Fruit fly (Drosophila melanogaster) whole organism, wandering third instar larva: Measurements from ENCODE around the gene Rox8.

Source experiments
- Abd-B ChIP-seq: fragments of >200 bp; optimal IDR thresholded peaks from 2 replicates; lab custom pipeline; 2017; ENCODE audit warnings: missing biosample characterization, missing genetic modification characterization
- CG32264 ChIP-seq: fragments of 200-800 bp; sonication (Bioruptor generic); optimal IDR thresholded peaks from 2 replicates; lab custom pipeline; 2016; ENCODE audit warnings: missing biosample characterization, missing genetic modification characterization
- CG9705 ChIP-seq: fragments of 200-800 bp; sonication (Bioruptor generic); optimal IDR thresholded peaks from 2 replicates; lab custom pipeline; 2018; ENCODE audit warnings: missing biosample characterization, mild to moderate bottlenecking, missing genetic modification characterization
- CrebA ChIP-seq: fragments of 200-800 bp; sonication (Bioruptor generic); optimal IDR thresholded peaks from 2 replicates; lab custom pipeline; 2016; ENCODE audit warnings: missing biosample characterization, mild to moderate bottlenecking, missing genetic modification characterization, borderline replicate concordance
- Dfd ChIP-seq: fragments of >200 bp; optimal IDR thresholded peaks from 2 replicates; lab custom pipeline; 2017; ENCODE audit warnings: missing biosample characterization, missing genetic modification characterization
- Dif ChIP-seq: fragments of 200-275, 200-300 bp; sonication (Bioruptor generic); optimal IDR thresholded peaks from 2 replicates; lab custom pipeline; 2018; ENCODE audit warnings: missing biosample characterization, missing genetic modification characterization; ENCODE audit not compliant: partially characterized antibody
- GATAd ChIP-seq: sonication (Bioruptor generic); optimal IDR thresholded peaks from 2 replicates; lab custom pipeline; 2016; ENCODE audit warnings: missing biosample characterization, missing genetic modification characterization
- HLH106 ChIP-seq: fragments of 200-800 bp; optimal IDR thresholded peaks from 3 replicates; lab custom pipeline; 2019; ENCODE audit warnings: missing biosample characterization, mild to moderate bottlenecking, missing genetic modification characterization, moderate library complexity
- Hnf4 ChIP-seq: fragments of 200-800 bp; sonication (Bioruptor generic); optimal IDR thresholded peaks from 2 replicates; lab custom pipeline; 2016; ENCODE audit warnings: missing biosample characterization, mild to moderate bottlenecking, missing genetic modification characterization
- Jra ChIP-seq: sonication (Bioruptor generic); optimal IDR thresholded peaks from 2 replicates; lab custom pipeline; 2016; ENCODE audit warnings: missing biosample characterization, missing genetic modification characterization
- Mio ChIP-seq: sonication (Bioruptor generic); optimal IDR thresholded peaks from 2 replicates; lab custom pipeline; 2016; ENCODE audit warnings: missing biosample characterization, missing genetic modification characterization
- Myc ChIP-seq: fragments of >200 bp; optimal IDR thresholded peaks from 2 replicates; lab custom pipeline; 2017
- N ChIP-seq: fragments of >200 bp; optimal IDR thresholded peaks from 2 replicates; lab custom pipeline; 2018; ENCODE audit warnings: missing biosample characterization, missing external identifiers, missing genetic modification characterization
- OdsH ChIP-seq: fragments of 200-800 bp; sonication (Bioruptor generic); optimal IDR thresholded peaks from 2 replicates; lab custom pipeline; 2016; ENCODE audit warnings: missing biosample characterization, mild to moderate bottlenecking, missing genetic modification characterization
- Rel ChIP-seq, 2 experiments: fragments of 200-800 bp; sonication (Bioruptor generic) in 1 of 2; optimal IDR thresholded peaks; 2 replicates in 1 of 2; 3 replicates in 1 of 2; lab custom pipeline; 2016 to 2019; ENCODE audit warnings: mild to moderate bottlenecking in 2 of 2, missing biosample characterization in 2 of 2, missing genetic modification characterization in 2 of 2, moderate library complexity in 1 of 2
- Sp1 ChIP-seq: fragments of 200-800 bp; sonication (Bioruptor generic); optimal IDR thresholded peaks from 3 replicates; lab custom pipeline; 2019; ENCODE audit warnings: missing biosample characterization, mild to moderate bottlenecking, missing genetic modification characterization, moderate library complexity
- Vsx2 ChIP-seq: fragments of 200-300, 225-300 bp; sonication (Bioruptor generic); optimal IDR thresholded peaks from 2 replicates; lab custom pipeline; 2018; ENCODE audit warnings: missing biosample characterization, missing genetic modification characterization; ENCODE audit not compliant: partially characterized antibody
- br ChIP-seq: fragments of 200-800 bp; sonication (Bioruptor generic); optimal IDR thresholded peaks from 2 replicates; lab custom pipeline; 2016; ENCODE audit warnings: missing biosample characterization, missing genetic modification characterization
- dl ChIP-seq, 2 experiments: fragments of 175-275, 200-275 bp in 1 of 2; fragments of 200-275 bp in 1 of 2; sonication (Bioruptor generic); optimal IDR thresholded peaks; lab custom pipeline; 2018; ENCODE audit warnings: mild to moderate bottlenecking in 2 of 2, missing biosample characterization in 2 of 2, missing genetic modification characterization in 2 of 2, moderate library complexity in 2 of 2; ENCODE audit not compliant: partially characterized antibody in 2 of 2, insufficient read depth in 1 of 2
- dmrt93B ChIP-seq: fragments of 200-800 bp; sonication (Bioruptor generic); optimal IDR thresholded peaks from 2 replicates; lab custom pipeline; 2018; ENCODE audit warnings: missing biosample characterization, mild to moderate bottlenecking, missing genetic modification characterization
- dsf ChIP-seq: sonication (Bioruptor generic); optimal IDR thresholded peaks from 2 replicates; lab custom pipeline; 2016; ENCODE audit warnings: missing biosample characterization, missing genetic modification characterization, borderline replicate concordance
- ey ChIP-seq: fragments of 200-800 bp; sonication (Bioruptor generic); optimal IDR thresholded peaks from 2 replicates; lab custom pipeline; 2016; ENCODE audit warnings: missing biosample characterization, missing genetic modification characterization
- foxo ChIP-seq, 2 experiments: fragments of 200-800 bp; sonication (Bioruptor generic); optimal IDR thresholded peaks; 2 replicates in 1 of 2; 3 replicates in 1 of 2; lab custom pipeline; 2016 to 2017; ENCODE audit warnings: missing biosample characterization in 2 of 2, missing genetic modification characterization in 2 of 2
- fru ChIP-seq: fragments of 200-800 bp; sonication (Bioruptor generic); optimal IDR thresholded peaks from 3 replicates; lab custom pipeline; 2016; ENCODE audit warnings: missing biosample characterization, mild to moderate bottlenecking, missing genetic modification characterization
- h ChIP-seq: fragments of 200-800 bp; sonication (Bioruptor generic); optimal IDR thresholded peaks from 3 replicates; lab custom pipeline; 2016; ENCODE audit warnings: missing biosample characterization, mild to moderate bottlenecking, missing genetic modification characterization
- jim ChIP-seq: fragments of 175-275, 200-325 bp; sonication (Bioruptor generic); optimal IDR thresholded peaks from 2 replicates; lab custom pipeline; 2016; ENCODE audit warnings: missing biosample characterization, mild to moderate bottlenecking, missing genetic modification characterization
- pan ChIP-seq: fragments of >200 bp; optimal IDR thresholded peaks from 2 replicates; lab custom pipeline; 2017
- psq ChIP-seq: fragments of 200-800 bp; sonication (Bioruptor generic); optimal IDR thresholded peaks from 3 replicates; lab custom pipeline; 2017; ENCODE audit warnings: missing biosample characterization, mild to moderate bottlenecking, missing genetic modification characterization, moderate library complexity
- rgr ChIP-seq: fragments of 200-800 bp; sonication (Bioruptor generic); optimal IDR thresholded peaks from 3 replicates; lab custom pipeline; 2016; ENCODE audit warnings: missing biosample characterization, mild to moderate bottlenecking, missing genetic modification characterization
- sv ChIP-seq: fragments of 200-800 bp; sonication (Bioruptor generic); optimal IDR thresholded peaks from 3 replicates; lab custom pipeline; 2016; ENCODE audit warnings: missing biosample characterization, missing genetic modification characterization
- tai ChIP-seq: sonication (Bioruptor generic); optimal IDR thresholded peaks from 2 replicates; lab custom pipeline; 2016; ENCODE audit warnings: missing biosample characterization, missing genetic modification characterization
- woc ChIP-seq: sonication (Bioruptor generic); optimal IDR thresholded peaks from 2 replicates; lab custom pipeline; 2016; ENCODE audit warnings: missing biosample characterization, mild to moderate bottlenecking, missing genetic modification characterization

The Rox8 gene

DNA sequence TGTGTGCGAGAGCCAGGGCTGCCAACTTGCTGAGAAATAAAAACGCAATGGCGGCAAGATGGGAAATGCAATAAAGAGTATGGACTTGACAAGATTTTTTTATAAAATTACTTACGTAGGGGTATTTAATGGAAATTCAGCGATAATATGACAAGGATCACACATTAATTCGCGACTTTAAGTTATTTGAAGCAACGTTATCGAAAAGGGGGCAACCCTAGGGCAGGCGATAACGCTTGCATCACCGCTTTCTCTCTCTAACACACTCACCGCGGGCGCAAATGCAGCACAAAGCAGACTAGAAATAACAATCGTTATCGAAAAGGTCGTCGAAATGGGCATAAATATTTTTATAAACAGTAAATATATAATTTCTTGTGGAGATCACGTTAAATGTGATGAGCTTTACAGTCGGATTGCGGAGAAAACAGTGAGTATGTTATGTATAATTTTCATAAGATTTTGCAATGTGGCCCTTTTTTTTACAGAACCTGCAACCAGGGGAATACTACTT lies at the start of gene Rox8:
Gene Rox8 (minus strand): TSS at position 268 of the 514 bp plus-strand sequence.
- TF ChIP-seq HLH106 (tag; lab: Kevin White, UChicago): peak; percentile 55
- TF ChIP-seq foxo (GFP tag; optimal IDR thresholded peaks at IDR 0.05; lab: Kevin White, UChicago): peak in 1 of 2 experiments; percentile 55
- peak; percentile 55 for TF ChIP-seq br
- TF ChIP-seq CG9705 (GFP tag; lab: Kevin White, UChicago): peak; percentile 17
- peak; percentile 52 for TF ChIP-seq woc (GFP tag; lab: Kevin White, UChicago)
- peak; percentile 13 for TF ChIP-seq rgr (GFP tag; lab: Kevin White, UChicago)
- TF ChIP-seq sv: no peak
- no peak for TF ChIP-seq dl (GFP tag; optimal IDR thresholded peaks at IDR 0.05; lab: Kevin White, UChicago; ENCODE audit: insufficient read depth in 1 of 2, partially characterized antibody in 2 of 2)
- no peak for TF ChIP-seq Mio (GFP tag; lab: Kevin White, UChicago)
- TF ChIP-seq fru: peak; percentile 71
- TF ChIP-seq psq (GFP tag; lab: Kevin White, UChicago): peak; percentile 96
- peak; percentile 23 for TF ChIP-seq OdsH
- TF ChIP-seq h (GFP tag; lab: Kevin White, UChicago): peak; percentile 55
- TF ChIP-seq tai (GFP tag; lab: Kevin White, UChicago): no peak
- peak; percentile 63 for TF ChIP-seq Sp1 (GFP tag; lab: Kevin White, UChicago)
- TF ChIP-seq dsf (GFP tag; lab: Kevin White, UChicago): peak; percentile 21
- TF ChIP-seq ey (GFP tag; lab: Kevin White, UChicago): peak; percentile 30
- no peak for TF ChIP-seq Rel (GFP tag; optimal IDR thresholded peaks at IDR 0.05; lab: Kevin White, UChicago)
- peak; percentile 51 for TF ChIP-seq Rel (tag; optimal IDR thresholded peaks at IDR 0.05; lab: Kevin White, UChicago)
- peak; percentile 46 for TF ChIP-seq Hnf4 (GFP tag; lab: Kevin White, UChicago)

DNA sequence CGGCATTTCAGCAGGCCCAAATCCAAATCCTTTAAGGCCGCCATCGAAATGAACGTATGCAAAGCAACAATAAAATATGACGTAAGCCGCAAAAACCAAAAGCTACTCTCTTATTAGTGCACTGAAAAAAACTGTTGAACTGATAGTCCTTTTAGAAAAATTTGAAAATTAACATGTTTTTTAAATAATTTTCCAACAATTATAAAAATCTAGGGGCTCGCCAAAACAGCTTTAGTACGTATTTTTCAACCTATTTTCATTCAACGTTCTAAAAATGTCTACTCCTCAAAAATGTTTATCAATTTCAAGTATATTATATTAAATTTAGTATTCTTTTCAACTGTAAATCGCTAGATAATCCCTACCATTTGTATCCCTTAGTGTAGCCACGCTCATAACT lies 45.4 kb upstream of the Rox8 start:
- TF ChIP-seq dsf (GFP tag; lab: Kevin White, UChicago) (no peak), Dfd (GFP tag; lab: Kevin White, UChicago) (no peak), Mio (GFP tag; lab: Kevin White, UChicago) (no peak), br (no peak), tai (GFP tag; lab: Kevin White, UChicago) (no peak), CrebA (no peak), h (GFP tag; lab: Kevin White, UChicago) (no peak), Sp1 (GFP tag; lab: Kevin White, UChicago) (no peak), Myc (lab: Kevin White, UChicago) (no peak), N (GFP tag; lab: Kevin White, UChicago) (no peak), CG32264 (GFP tag; lab: Kevin White, UChicago) (no peak), jim (GFP tag; lab: Kevin White, UChicago) (no peak), GATAd (GFP tag; lab: Kevin White, UChicago) (no peak), Abd-B (GFP tag; lab: Kevin White, UChicago) (no peak), Jra (GFP tag; lab: Kevin White, UChicago) (no peak), dmrt93B (no peak), Vsx2 (GFP tag; lab: Kevin White, UChicago) (no peak), foxo (GFP tag; optimal IDR thresholded peaks at IDR 0.05; lab: Kevin White, UChicago) (no peak), Hnf4 (GFP tag; lab: Kevin White, UChicago) (no peak)
- TF ChIP-seq, all 38 proteins: peak for 0

DNA sequence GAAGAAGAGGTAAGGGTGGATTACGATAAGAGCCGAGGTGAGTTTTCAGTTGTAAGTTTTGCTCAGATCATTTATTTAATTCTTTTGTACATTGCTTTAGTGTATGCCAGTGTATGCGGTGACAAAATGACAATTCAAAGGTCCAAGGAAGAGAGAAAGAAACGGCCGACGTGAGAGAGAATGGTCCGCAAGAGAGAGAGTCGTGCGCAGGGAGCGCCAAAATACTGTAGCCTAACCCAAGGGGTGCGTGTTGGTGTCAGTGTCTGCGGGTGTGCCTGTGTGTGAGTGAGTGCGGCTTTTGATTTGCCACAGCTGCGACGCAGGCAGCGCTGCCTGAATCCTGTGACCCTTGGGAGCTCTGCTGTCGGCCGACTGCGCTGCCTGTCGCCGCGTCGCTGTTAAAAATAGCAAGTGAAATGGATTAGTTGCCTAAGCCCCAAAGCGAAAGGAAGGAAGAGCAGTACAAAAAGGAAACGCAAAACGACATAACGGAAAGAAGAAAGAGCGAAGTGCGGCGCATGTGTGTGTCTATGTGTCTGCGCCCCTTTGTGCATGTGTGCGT lies 44.6 kb upstream of the Rox8 start:
- TF ChIP-seq HLH106 (tag; lab: Kevin White, UChicago): no peak
- TF ChIP-seq Dif: no peak
- TF ChIP-seq psq (GFP tag; lab: Kevin White, UChicago): peak; percentile 61
- TF ChIP-seq, all 38 proteins: peak for 1

DNA sequence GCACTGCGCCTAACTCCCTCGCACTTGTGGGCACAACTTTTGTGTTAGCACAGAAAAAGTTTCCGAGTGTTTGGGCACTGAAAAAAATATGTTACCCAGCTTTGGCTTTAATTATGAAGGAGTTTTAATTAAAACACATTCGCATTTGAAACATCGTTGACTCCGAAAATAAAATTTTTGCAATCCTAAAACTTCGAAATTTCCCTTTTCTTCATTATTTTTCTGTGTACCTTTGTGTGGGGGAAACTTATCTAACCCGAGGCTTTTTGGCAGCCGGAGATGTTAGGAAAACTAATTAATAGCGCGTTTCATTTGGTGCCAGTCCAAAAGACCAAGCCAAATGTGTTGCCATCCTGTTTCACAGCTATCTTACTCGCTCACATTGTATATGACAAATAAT lies 43.6 kb upstream of the Rox8 start:
- TF ChIP-seq Dfd (GFP tag; lab: Kevin White, UChicago) (no peak), pan (no peak), psq (GFP tag; lab: Kevin White, UChicago) (no peak)
